Fruit fly (Drosophila melanogaster): ENCODE results near the gene neo.

neo gene

DNA sequence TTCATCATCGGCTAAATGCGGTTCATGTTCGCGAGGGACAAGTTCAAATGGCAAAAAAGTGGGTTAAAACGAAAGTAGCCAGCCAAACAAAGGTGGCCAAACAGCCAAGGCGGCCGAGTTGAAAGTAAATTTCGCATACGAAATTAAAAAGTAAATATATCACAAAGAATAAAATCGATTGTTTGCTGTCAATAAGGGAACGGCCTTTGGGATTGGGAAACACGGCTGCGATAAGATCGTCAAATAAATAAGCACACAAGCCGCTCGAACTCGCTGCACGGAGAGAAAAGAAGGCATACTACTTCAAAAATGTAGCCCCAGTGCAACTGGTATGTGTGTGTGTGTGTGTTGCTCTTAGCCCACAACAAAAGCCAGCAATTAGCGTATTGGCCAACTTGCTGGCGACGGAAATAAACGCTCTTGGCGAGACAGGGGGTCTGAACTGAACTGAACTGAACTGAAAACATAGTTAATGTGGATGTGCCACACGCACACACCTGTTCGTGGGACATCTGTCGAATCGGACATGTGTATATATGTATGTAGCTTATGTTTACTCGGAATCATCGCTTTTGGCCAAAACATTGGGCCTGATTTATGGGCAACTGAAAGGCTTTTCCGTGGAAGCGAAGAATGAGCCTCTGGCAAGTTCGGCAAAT, 30.9 kb upstream of the neo start:
- no peak for TF ChIP-seq CG5204 (GFP tag; optimal IDR thresholded peaks at IDR 0.05)
- no peak for TF ChIP-seq CG11617 (GFP tag; optimal IDR thresholded peaks at IDR 0.05)
- TF ChIP-seq bab1 (GFP tag; optimal IDR thresholded peaks at IDR 0.05) = no peak

DNA sequence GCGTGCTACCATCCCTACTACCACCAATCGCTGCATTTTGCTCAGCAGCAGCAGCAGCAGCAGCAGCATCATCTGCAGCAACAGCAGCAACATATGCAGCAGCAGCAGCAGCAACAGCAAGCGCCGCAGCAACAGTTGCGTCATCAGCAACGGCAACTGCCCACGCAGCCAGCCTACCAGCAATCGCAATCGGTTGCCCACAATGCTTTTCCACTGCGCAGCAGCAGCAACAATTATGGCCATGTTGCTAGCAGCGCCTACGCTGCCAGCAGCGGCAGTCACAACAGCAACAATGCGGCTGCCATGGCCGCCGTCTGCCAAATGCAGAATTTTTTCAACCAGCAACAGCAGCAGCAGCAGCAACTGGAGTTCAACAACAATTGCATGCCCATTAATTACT, 28.7 kb upstream of the neo start:
- TF ChIP-seq CG14711 (tag; optimal IDR thresholded peaks at IDR 0.05) = no peak
- TF ChIP-seq Crg-1 (GFP tag; optimal IDR thresholded peaks at IDR 0.05) = no peak
- TF ChIP-seq pad (GFP tag; optimal IDR thresholded peaks at IDR 0.05) = no peak
- no peak for TF ChIP-seq bab1 (GFP tag; optimal IDR thresholded peaks at IDR 0.05)
- TF ChIP-seq CG12768 (GFP tag; optimal IDR thresholded peaks at IDR 0.05) = no peak
- no peak for TF ChIP-seq CG11617 (GFP tag; optimal IDR thresholded peaks at IDR 0.05)
- TF ChIP-seq CG5204 (GFP tag; optimal IDR thresholded peaks at IDR 0.05) = no peak

DNA sequence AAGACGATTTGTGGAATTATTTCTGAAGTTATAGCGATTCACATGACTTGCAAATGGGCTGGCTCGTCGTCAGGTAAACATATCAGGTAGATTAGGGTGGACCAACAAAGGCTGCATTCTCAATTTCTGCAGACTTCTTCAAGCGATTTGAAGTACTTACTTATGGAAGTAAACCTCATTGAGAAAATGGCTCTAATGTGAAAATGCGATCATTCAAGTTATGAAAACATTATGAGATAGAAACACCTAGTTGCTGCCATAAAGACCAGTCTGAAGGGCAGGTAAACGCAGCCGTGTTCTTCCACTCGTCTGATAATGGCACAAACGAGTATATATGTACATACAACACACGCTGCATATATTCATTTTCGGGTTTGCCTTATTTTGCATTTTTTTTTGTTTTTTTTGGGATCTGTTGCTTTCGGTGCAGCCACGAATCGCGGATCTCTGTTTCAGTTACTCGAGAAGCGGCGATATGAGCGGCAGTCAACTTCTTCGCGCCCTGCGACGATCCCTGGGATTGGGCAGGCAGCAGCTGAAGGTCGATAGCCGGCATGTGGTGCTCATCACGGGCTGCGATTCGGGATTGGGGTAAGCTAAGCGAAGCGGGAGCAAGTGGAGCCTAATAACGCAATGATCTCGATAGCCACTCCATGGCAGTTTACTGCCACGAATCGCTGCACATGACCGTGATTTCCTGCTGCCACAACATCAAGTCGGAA, 24.6 kb upstream of the neo start, which contains the start of gene sro:
Gene sro (plus strand): TSS at position 437 of the 722 bp plus-strand sequence.
- no peak for TF ChIP-seq cnc (optimal IDR thresholded peaks at IDR 0.05)
- peak; percentile 3 for TF ChIP-seq Crg-1 (GFP tag; optimal IDR thresholded peaks at IDR 0.05)
- TF ChIP-seq CG12768 (GFP tag; optimal IDR thresholded peaks at IDR 0.05) = no peak
- no peak for TF ChIP-seq pad (GFP tag; optimal IDR thresholded peaks at IDR 0.05)
- TF ChIP-seq CG7101 (tag; optimal IDR thresholded peaks at IDR 0.05) = peak; percentile 53
- TF ChIP-seq CG1620 (GFP tag; optimal IDR thresholded peaks at IDR 0.05) = no peak
- no peak for TF ChIP-seq Clk (GFP tag; optimal IDR thresholded peaks at IDR 0.05)
- TF ChIP-seq CG11617 (GFP tag; optimal IDR thresholded peaks at IDR 0.05) = no peak
- peak; percentile 83 for TF ChIP-seq tj (GFP tag; optimal IDR thresholded peaks at IDR 0.05)
- peak; percentile 46 for TF ChIP-seq bab1 (GFP tag; optimal IDR thresholded peaks at IDR 0.05)
- no peak for TF ChIP-seq toe (GFP tag; optimal IDR thresholded peaks at IDR 0.05)
- no peak for TF ChIP-seq CG5204 (GFP tag; optimal IDR thresholded peaks at IDR 0.05)
- TF ChIP-seq kay (GFP tag; ENCODE audit: borderline replicate concordance) = no peak
- TF ChIP-seq Hr96 (GFP tag; optimal IDR thresholded peaks at IDR 0.05) = no peak

- TF ChIP-seq tj (GFP tag; optimal IDR thresholded peaks at IDR 0.05) = peak; percentile 76
- no peak for TF ChIP-seq kay (GFP tag; ENCODE audit: borderline replicate concordance)
- TF ChIP-seq cnc (optimal IDR thresholded peaks at IDR 0.05) = peak; percentile 64 to 95
- peak; percentile 23 for TF ChIP-seq CG12768 (GFP tag; optimal IDR thresholded peaks at IDR 0.05)
- TF ChIP-seq bab1 (GFP tag; optimal IDR thresholded peaks at IDR 0.05) = no peak
Observed at dm6 chr3R:29797183-29797582, 21.7 kb upstream of the neo start.

dm6 chr3R:29798966-29799680, 19.8 kb upstream of the neo start, which contains the start of the genes Rnb and Drice:
Rnb (minus strand) TSS chr3R:29799354.
Drice (plus strand) TSS chr3R:29799658.
- peak; percentile 38 for TF ChIP-seq tj (GFP tag; optimal IDR thresholded peaks at IDR 0.05)
- peak; percentile 60 for TF ChIP-seq CG14711 (tag; optimal IDR thresholded peaks at IDR 0.05)
- peak; percentile 37 for TF ChIP-seq CG1620 (GFP tag; optimal IDR thresholded peaks at IDR 0.05)
- peak; percentile 19 for TF ChIP-seq Clk (GFP tag; optimal IDR thresholded peaks at IDR 0.05)
- TF ChIP-seq CG33017 (tag; optimal IDR thresholded peaks at IDR 0.05) = peak; percentile 2
- TF ChIP-seq ovo (GFP tag; optimal IDR thresholded peaks at IDR 0.05) = peak; percentile 5
- peak; percentile 72 for TF ChIP-seq CG7101 (tag; optimal IDR thresholded peaks at IDR 0.05)
- no peak for TF ChIP-seq toe (GFP tag; optimal IDR thresholded peaks at IDR 0.05)
- TF ChIP-seq CG7045 (GFP tag; optimal IDR thresholded peaks at IDR 0.05) = peak; percentile 71
- no peak for TF ChIP-seq CG5204 (GFP tag; optimal IDR thresholded peaks at IDR 0.05)
- peak; percentile 60 for TF ChIP-seq pad (GFP tag; optimal IDR thresholded peaks at IDR 0.05)
- TF ChIP-seq CG12768 (GFP tag; optimal IDR thresholded peaks at IDR 0.05) = peak; percentile 80
- no peak for TF ChIP-seq kay (GFP tag; ENCODE audit: borderline replicate concordance)
- peak; percentile 50 for TF ChIP-seq Mnt (GFP tag; optimal IDR thresholded peaks at IDR 0.05)
- TF ChIP-seq Hr96 (GFP tag; optimal IDR thresholded peaks at IDR 0.05) = no peak
- TF ChIP-seq cic (GFP tag; optimal IDR thresholded peaks at IDR 0.05) = peak; percentile 21
- peak; percentile 49 for TF ChIP-seq CG11617 (GFP tag; optimal IDR thresholded peaks at IDR 0.05)
- TF ChIP-seq bab1 (GFP tag; optimal IDR thresholded peaks at IDR 0.05) = no peak

dm6 chr3R:29799681-29800028, 19.3 kb upstream of the neo start:
- TF ChIP-seq Hr96 (GFP tag; optimal IDR thresholded peaks at IDR 0.05) (no peak), CG12768 (GFP tag; optimal IDR thresholded peaks at IDR 0.05) (no peak), CG11617 (GFP tag; optimal IDR thresholded peaks at IDR 0.05) (no peak), pad (GFP tag; optimal IDR thresholded peaks at IDR 0.05) (no peak), cnc (optimal IDR thresholded peaks at IDR 0.05) (peak in 1 of 2 experiments; percentile 83), bab1 (GFP tag; optimal IDR thresholded peaks at IDR 0.05) (peak; percentile 14)
